Worm (Caenorhabditis elegans) whole organism, early embryonic: Measurements from ENCODE around the gene xpc-1.

Experiments used
- B0310.2 ChIP-seq: sonication (generic microtip); optimal IDR thresholded peaks from 2 replicates; lab custom pipeline; 2016; ENCODE audit warnings: mild to moderate bottlenecking, missing genetic modification characterization, missing compliant biosample characterization
- F13C5.2 ChIP-seq: sonication (generic microtip); optimal IDR thresholded peaks from 2 replicates; lab custom pipeline; 2017; ENCODE audit warnings: mild to moderate bottlenecking, missing genetic modification characterization, inconsistent platforms, missing compliant biosample characterization
- ama-1 ChIP-seq: fragments of 150-350 bp; optimal IDR thresholded peaks from 2 replicates; lab custom pipeline; 2014
- flt-1 ChIP-seq: fragments of 200-800 bp; sonication (Bioruptor generic); IDR thresholded peaks from 2 replicates; pipeline ENCODE4 v1.3.6; 2022; ENCODE audit warnings: missing genetic modification characterization, missing compliant biosample characterization
- hmbx-1 ChIP-seq: sonication (generic microtip); optimal IDR thresholded peaks from 2 replicates; lab custom pipeline; 2016; ENCODE audit warnings: mild to moderate bottlenecking, missing genetic modification characterization, missing compliant biosample characterization
- hnd-1 ChIP-seq: sonication (generic microtip); optimal IDR thresholded peaks from 2 replicates; lab custom pipeline; 2016; ENCODE audit warnings: missing genetic modification characterization, missing compliant biosample characterization
- pes-1 ChIP-seq: fragments of 200-800 bp; sonication (Bioruptor generic); IDR thresholded peaks from 2 replicates; pipeline ENCODE4 v1.3.6; 2022; ENCODE audit warnings: missing genetic modification reagents, missing genetic modification characterization, missing compliant biosample characterization
- tbx-37 ChIP-seq: fragments of 200-800 bp; sonication (Bioruptor generic); conservative IDR thresholded peaks from 2 replicates; pipeline ENCODE4 v1.3.6; 2022; ENCODE audit warnings: missing genetic modification reagents, missing genetic modification characterization, missing compliant biosample characterization
- tra-4 ChIP-seq: sonication (generic microtip); optimal IDR thresholded peaks from 2 replicates; lab custom pipeline; 2017; ENCODE audit warnings: missing genetic modification characterization, missing compliant biosample characterization

- no peak for TF ChIP-seq flt-1
- TF ChIP-seq hmbx-1 (tag; lab: Kevin White, UChicago): no peak
- no peak for TF ChIP-seq F13C5.2 (tag; lab: Kevin White, UChicago)
- no peak for TF ChIP-seq tra-4 (tag; lab: Kevin White, UChicago)
- no peak for TF ChIP-seq ama-1 (lab: Kevin White, UChicago)
- no peak for TF ChIP-seq B0310.2 (tag; lab: Kevin White, UChicago)
- no peak for TF ChIP-seq tbx-37 (GFP tag; lab: Robert Waterston, UW)
- TF ChIP-seq hnd-1 (tag; lab: Kevin White, UChicago): no peak
- no peak for TF ChIP-seq pes-1
These were observed 29.6 kb upstream of the xpc-1 start, which contains the start of gene ulp-3 for ce11 chrIV:1963247-1963646.
